4 worm cellular contexts compared by ENCODE assay signal in the genomic region with DNA sequence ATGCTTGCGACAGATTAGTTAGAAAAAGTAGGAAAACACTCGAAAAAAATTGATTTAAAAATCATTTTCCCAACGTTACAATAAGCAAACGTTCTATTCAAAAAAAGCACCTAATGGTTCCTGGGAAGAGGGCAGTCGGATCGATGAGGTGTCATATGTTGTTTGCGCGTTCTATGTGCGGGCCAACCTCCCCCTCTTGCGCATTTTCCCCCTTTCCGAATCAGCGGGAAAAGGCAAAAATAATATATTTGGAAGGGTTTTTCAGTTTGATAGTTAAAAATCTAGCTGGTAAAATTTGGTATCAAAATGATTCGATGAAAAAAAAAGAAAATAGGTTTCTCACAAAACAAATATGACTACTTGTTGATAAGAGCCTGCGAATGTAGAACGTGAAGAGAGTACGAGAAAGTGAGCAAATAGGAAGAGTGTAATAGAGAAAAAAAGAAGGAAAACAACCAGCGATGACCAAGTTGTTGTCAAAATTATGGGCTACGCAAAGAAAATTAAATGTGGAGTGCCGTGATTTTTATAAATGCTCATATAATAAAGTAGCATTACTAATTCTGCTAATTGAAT.
TF ChIP-seq lines count a peak whose summit lies in the region.

No protein-coding gene starts in this region.

TF ChIP-seq in whole organism, L2 larva, 48 proteins besides CTCF, POLR2A, EP300 and RAD21 (continues in another document):
- TF ChIP-seq ztf-4 (tag; optimal IDR thresholded peaks at IDR 0.05; lab: Kevin White, UChicago) (peak; percentile 10), zag-1 (tag; optimal IDR thresholded peaks at IDR 0.05; lab: Kevin White, UChicago) (no peak), ama-1 (optimal IDR thresholded peaks at IDR 0.05; lab: Kevin White, UChicago) (no peak), mab-5 (tag; optimal IDR thresholded peaks at IDR 0.05; lab: Kevin White, UChicago) (peak; percentile 11), ceh-16 (tag; optimal IDR thresholded peaks at IDR 0.05; lab: Kevin White, UChicago) (no peak), fos-1 (tag; optimal IDR thresholded peaks at IDR 0.05; lab: Kevin White, UChicago) (peak; percentile 59), sma-3 (GFP tag; optimal IDR thresholded peaks at IDR 0.05; lab: Kevin White, UChicago) (no peak), mdl-1 (tag; optimal IDR thresholded peaks at IDR 0.05; lab: Kevin White, UChicago) (no peak), ceh-82 (tag; optimal IDR thresholded peaks at IDR 0.05; lab: Kevin White, UChicago) (no peak), F13H6.1 (tag; optimal IDR thresholded peaks at IDR 0.05; lab: Kevin White, UChicago) (peak; percentile 35), nhr-237 (tag; optimal IDR thresholded peaks at IDR 0.05; lab: Kevin White, UChicago) (no peak), nhr-77 (tag; optimal IDR thresholded peaks at IDR 0.05; lab: Kevin White, UChicago) (no peak), skn-1 (tag; optimal IDR thresholded peaks at IDR 0.05; lab: Kevin White, UChicago) (no peak), C34F6.9 (tag; optimal IDR thresholded peaks at IDR 0.05; lab: Kevin White, UChicago) (peak; percentile 68), lsy-2 (tag; optimal IDR thresholded peaks at IDR 0.05; lab: Kevin White, UChicago) (peak in 1 of 2 experiments; percentile 82), lin-13 (GFP tag; optimal IDR thresholded peaks at IDR 0.05; lab: Kevin White, UChicago) (peak; percentile 62), elt-3 (tag; optimal IDR thresholded peaks at IDR 0.05; lab: Kevin White, UChicago) (no peak), gmeb-1 (tag; optimal IDR thresholded peaks at IDR 0.05; lab: Kevin White, UChicago) (peak; percentile 0), snpc-4 (tag; optimal IDR thresholded peaks at IDR 0.05; lab: Kevin White, UChicago) (no peak), ztf-11 (tag; optimal IDR thresholded peaks at IDR 0.05; lab: Kevin White, UChicago) (no peak), unc-62 (GFP tag; optimal IDR thresholded peaks at IDR 0.05; lab: Kevin White, UChicago) (no peak), nhr-129 (tag; optimal IDR thresholded peaks at IDR 0.05; lab: Kevin White, UChicago) (peak; percentile 67)

TF ChIP-seq in whole organism, L4 larva, 104 proteins besides CTCF, POLR2A, EP300 and RAD21 (continues in another document):
- TF ChIP-seq hmg-1.1 (GFP tag; IDR thresholded peaks at IDR 0.05; lab: Robert Waterston, UW) (peak; percentile 68), nhr-77 (tag; optimal IDR thresholded peaks at IDR 0.05; lab: Kevin White, UChicago) (peak; percentile 8), hlh-11 (tag; optimal IDR thresholded peaks at IDR 0.05; lab: Kevin White, UChicago) (peak; percentile 76), spr-1 (tag; optimal IDR thresholded peaks at IDR 0.05; lab: Kevin White, UChicago) (no peak), jun-1 (tag; optimal IDR thresholded peaks at IDR 0.05; lab: Kevin White, UChicago) (no peak), unc-130 (GFP tag; optimal IDR thresholded peaks at IDR 0.05; lab: Kevin White, UChicago) (no peak), ceh-32 (tag; optimal IDR thresholded peaks at IDR 0.05; lab: Kevin White, UChicago; ENCODE audit: poor library complexity) (no peak), F26F4.8 (GFP tag; conservative IDR thresholded peaks at IDR 0.05; lab: Robert Waterston, UW) (no peak), egl-27 (tag; optimal IDR thresholded peaks at IDR 0.05; lab: Kevin White, UChicago) (no peak), ctbp-1 (GFP tag; IDR thresholded peaks at IDR 0.05; lab: Robert Waterston, UW) (peak; percentile 36; the same call in 1 of the 2 replicates), zfp-2 (tag; optimal IDR thresholded peaks at IDR 0.05; lab: Kevin White, UChicago) (no peak), tra-1 (GFP tag; IDR thresholded peaks at IDR 0.05; lab: Robert Waterston, UW) (no peak), rbr-2 (tag; optimal IDR thresholded peaks at IDR 0.05; lab: Kevin White, UChicago) (peak; percentile 77), nhr-10 (tag; optimal IDR thresholded peaks at IDR 0.05; lab: Kevin White, UChicago) (no peak), daf-19 (GFP tag; conservative IDR thresholded peaks at IDR 0.05; lab: Robert Waterston, UW) (no peak), F49E8.2 (tag; optimal IDR thresholded peaks at IDR 0.05; lab: Kevin White, UChicago; ENCODE audit: borderline replicate concordance) (no peak), skn-1 (tag; optimal IDR thresholded peaks at IDR 0.05; lab: Kevin White, UChicago) (no peak), ztf-11 (tag; optimal IDR thresholded peaks at IDR 0.05; lab: Kevin White, UChicago) (no peak), lin-29 (GFP tag; IDR thresholded peaks at IDR 0.05; lab: Robert Waterston, UW) (no peak), ceh-20 (GFP tag; IDR thresholded peaks at IDR 0.05; lab: Robert Waterston, UW) (peak; percentile 26; the same call in 1 of the 2 replicates), snpc-1.2 (GFP tag; IDR thresholded peaks at IDR 0.05; lab: Robert Waterston, UW) (no peak), set-16 (GFP tag; IDR thresholded peaks at IDR 0.05; lab: Robert Waterston, UW) (no peak)

TF ChIP-seq in whole organism, late embryonic, 69 proteins besides CTCF, POLR2A, EP300 and RAD21:
- TF ChIP-seq npax-4 (tag; optimal IDR thresholded peaks at IDR 0.05; lab: Kevin White, UChicago): no peak
- TF ChIP-seq ceh-31 (tag; optimal IDR thresholded peaks at IDR 0.05; lab: Kevin White, UChicago): peak; percentile 62
- peak; percentile 53 for TF ChIP-seq nfya-1 (tag; optimal IDR thresholded peaks at IDR 0.05; lab: Kevin White, UChicago)
- no peak for TF ChIP-seq zip-5 (tag; optimal IDR thresholded peaks at IDR 0.05; lab: Kevin White, UChicago)
- peak; percentile 34 for TF ChIP-seq K09A11.1 (tag; optimal IDR thresholded peaks at IDR 0.05; lab: Kevin White, UChicago; ENCODE audit: insufficient read depth)
- TF ChIP-seq ceh-18 (tag; optimal IDR thresholded peaks at IDR 0.05; lab: Kevin White, UChicago): peak; percentile 23
- no peak for TF ChIP-seq ceh-24 (tag; optimal IDR thresholded peaks at IDR 0.05; lab: Kevin White, UChicago)
- TF ChIP-seq rnt-1 (tag; optimal IDR thresholded peaks at IDR 0.05; lab: Kevin White, UChicago): peak; percentile 40
- TF ChIP-seq ceh-48 (tag; optimal IDR thresholded peaks at IDR 0.05; lab: Kevin White, UChicago): peak; percentile 68
- no peak for TF ChIP-seq lim-6 (tag; optimal IDR thresholded peaks at IDR 0.05; lab: Kevin White, UChicago)
- peak; percentile 2 for TF ChIP-seq lin-11 (tag; optimal IDR thresholded peaks at IDR 0.05; lab: Kevin White, UChicago)
- TF ChIP-seq sdc-2 (tag; optimal IDR thresholded peaks at IDR 0.05; lab: Kevin White, UChicago): peak; percentile 79
- TF ChIP-seq nhr-232 (tag; optimal IDR thresholded peaks at IDR 0.05; lab: Kevin White, UChicago): no peak
- peak; percentile 30 for TF ChIP-seq unc-42 (tag; optimal IDR thresholded peaks at IDR 0.05; lab: Kevin White, UChicago)
- TF ChIP-seq hlh-30 (tag; optimal IDR thresholded peaks at IDR 0.05; lab: Kevin White, UChicago; ENCODE audit: insufficient read depth): peak; percentile 86
- TF ChIP-seq ceh-14 (tag; optimal IDR thresholded peaks at IDR 0.05; lab: Kevin White, UChicago): peak; percentile 17
- TF ChIP-seq ztf-16 (tag; optimal IDR thresholded peaks at IDR 0.05; lab: Kevin White, UChicago): peak; percentile 8
- TF ChIP-seq hlh-8 (tag; optimal IDR thresholded peaks at IDR 0.05; lab: Kevin White, UChicago): peak; percentile 8
- TF ChIP-seq nhr-11 (tag; optimal IDR thresholded peaks at IDR 0.05; lab: Kevin White, UChicago): no peak
- peak; percentile 37 for TF ChIP-seq madf-2 (tag; optimal IDR thresholded peaks at IDR 0.05; lab: Kevin White, UChicago)
- peak; percentile 63 for TF ChIP-seq tbx-2 (tag; optimal IDR thresholded peaks at IDR 0.05; lab: Kevin White, UChicago)
- TF ChIP-seq ceh-34 (tag; optimal IDR thresholded peaks at IDR 0.05; lab: Kevin White, UChicago): peak; percentile 46
- TF ChIP-seq ref-2 (tag; optimal IDR thresholded peaks at IDR 0.05; lab: Kevin White, UChicago): peak; percentile 39

TF ChIP-seq in whole organism, mixed stage, embryonic, 35 proteins besides CTCF, POLR2A, EP300 and RAD21 (continues in another document):
- TF ChIP-seq ceh-39 (tag; optimal IDR thresholded peaks at IDR 0.05; lab: Kevin White, UChicago) (peak; percentile 63), lsy-2 (tag; optimal IDR thresholded peaks at IDR 0.05; lab: Kevin White, UChicago) (peak; percentile 36), nhr-237 (tag; optimal IDR thresholded peaks at IDR 0.05; lab: Kevin White, UChicago) (no peak), drap-1 (GFP tag; optimal IDR thresholded peaks at IDR 0.05; lab: Kevin White, UChicago) (peak; percentile 36), pha-4 (tag; optimal IDR thresholded peaks at IDR 0.05; lab: Kevin White, UChicago) (no peak), ceh-43 (GFP tag; optimal IDR thresholded peaks at IDR 0.05; lab: Kevin White, UChicago) (no peak), tbx-8 (GFP tag; optimal IDR thresholded peaks at IDR 0.05; lab: Kevin White, UChicago) (no peak), hlh-1 (tag; optimal IDR thresholded peaks at IDR 0.05; lab: Kevin White, UChicago) (peak; percentile 74), nhr-12 (tag; optimal IDR thresholded peaks at IDR 0.05; lab: Kevin White, UChicago) (no peak), mep-1 (tag; optimal IDR thresholded peaks at IDR 0.05; lab: Kevin White, UChicago) (no peak), sptf-1 (tag; optimal IDR thresholded peaks at IDR 0.05; lab: Kevin White, UChicago) (peak; percentile 73), cnd-1 (tag; optimal IDR thresholded peaks at IDR 0.05; lab: Kevin White, UChicago) (no peak), lin-13 (tag; optimal IDR thresholded peaks at IDR 0.05; lab: Kevin White, UChicago) (peak; percentile 48), elt-1 (tag; optimal IDR thresholded peaks at IDR 0.05; lab: Kevin White, UChicago; ENCODE audit: borderline replicate concordance, insufficient read depth) (no peak), bed-3 (GFP tag; optimal IDR thresholded peaks at IDR 0.05; lab: Kevin White, UChicago) (no peak), unc-62 (GFP tag; optimal IDR thresholded peaks at IDR 0.05; lab: Kevin White, UChicago) (peak; percentile 29), zip-8 (tag; optimal IDR thresholded peaks at IDR 0.05; lab: Kevin White, UChicago) (no peak), unc-39 (tag; optimal IDR thresholded peaks at IDR 0.05; lab: Kevin White, UChicago) (peak; percentile 37), sem-2 (GFP tag; optimal IDR thresholded peaks at IDR 0.05; lab: Kevin White, UChicago) (no peak), mab-5 (tag; optimal IDR thresholded peaks at IDR 0.05; lab: Kevin White, UChicago) (no peak), nhr-2 (tag; optimal IDR thresholded peaks at IDR 0.05; lab: Kevin White, UChicago) (peak; percentile 21), M03D4.4 (tag; optimal IDR thresholded peaks at IDR 0.05; lab: Kevin White, UChicago) (peak; percentile 47), lin-32 (GFP tag; optimal IDR thresholded peaks at IDR 0.05; lab: Kevin White, UChicago) (peak; percentile 28), flh-1 (GFP tag; optimal IDR thresholded peaks at IDR 0.05; lab: Kevin White, UChicago) (no peak), ces-1 (GFP tag; optimal IDR thresholded peaks at IDR 0.05; lab: Kevin White, UChicago) (peak; percentile 21), nhr-28 (tag; optimal IDR thresholded peaks at IDR 0.05; lab: Kevin White, UChicago) (no peak), ham-2 (GFP tag; optimal IDR thresholded peaks at IDR 0.05; lab: Kevin White, UChicago) (no peak), elt-3 (tag; optimal IDR thresholded peaks at IDR 0.05; lab: Kevin White, UChicago) (no peak), nhr-76 (tag; optimal IDR thresholded peaks at IDR 0.05; lab: Kevin White, UChicago) (no peak)
